Fruit fly (Drosophila melanogaster) whole organism, embryonic: Measurements from ENCODE around the gene CG14442.

Source experiments
- Ada2b ChIP-seq: fragments of 200-800 bp; sonication (Bioruptor generic); IDR thresholded peaks from 2 replicates; pipeline ENCODE4 v1.3.6; 2022; ENCODE audit warnings: missing biosample characterization, missing genetic modification characterization
- CG12071 ChIP-seq: fragments of 200-800 bp; sonication (Bioruptor generic); optimal IDR thresholded peaks from 3 replicates; lab custom pipeline; 2018; ENCODE audit warnings: missing biosample characterization, mild to moderate bottlenecking, missing genetic modification characterization
- CG1233 ChIP-seq: fragments of 200-800 bp; sonication (Bioruptor generic); optimal IDR thresholded peaks from 4 replicates; lab custom pipeline; 2018; ENCODE audit warnings: missing biosample characterization, mild to moderate bottlenecking, missing genetic modification characterization
- CG13296 ChIP-seq: fragments of 200-800 bp; sonication (Bioruptor generic); optimal IDR thresholded peaks from 3 replicates; lab custom pipeline; 2018; ENCODE audit warnings: missing biosample characterization, mild to moderate bottlenecking, missing genetic modification characterization
- CG13894 ChIP-seq: fragments of 200-800 bp; sonication (Bioruptor generic); optimal IDR thresholded peaks from 3 replicates; lab custom pipeline; 2018; ENCODE audit warnings: missing biosample characterization, mild to moderate bottlenecking, missing genetic modification characterization, moderate library complexity
- CG14710 ChIP-seq: fragments of 200-800 bp; sonication (Bioruptor generic); optimal IDR thresholded peaks from 3 replicates; lab custom pipeline; 2019; ENCODE audit warnings: missing biosample characterization, mild to moderate bottlenecking, missing genetic modification characterization, moderate library complexity
- CG1647 ChIP-seq: fragments of 200-800 bp; sonication (Bioruptor generic); optimal IDR thresholded peaks from 3 replicates; lab custom pipeline; 2016; ENCODE audit warnings: missing biosample characterization, missing genetic modification characterization
- CG18262 ChIP-seq: fragments of 200-800 bp; optimal IDR thresholded peaks from 3 replicates; lab custom pipeline; 2019; ENCODE audit warnings: missing biosample characterization, mild to moderate bottlenecking, missing genetic modification characterization, moderate library complexity
- CG18599 ChIP-seq: fragments of 200-800 bp; sonication (Bioruptor generic); optimal IDR thresholded peaks from 3 replicates; lab custom pipeline; 2017; ENCODE audit warnings: missing biosample characterization, missing genetic modification characterization, mild to moderate bottlenecking, moderate library complexity, missing genetic modification reagents
- CG3065 ChIP-seq: fragments of 200-800 bp; sonication (Bioruptor generic); optimal IDR thresholded peaks from 2 replicates; lab custom pipeline; 2016; ENCODE audit warnings: missing biosample characterization, missing genetic modification characterization
- CG3407 ChIP-seq: fragments of 200-800 bp; sonication (Bioruptor generic); optimal IDR thresholded peaks from 2 replicates; lab custom pipeline; 2018; ENCODE audit warnings: missing biosample characterization, mild to moderate bottlenecking, missing genetic modification characterization
- CG4282 ChIP-seq: fragments of 200-800 bp; sonication (Bioruptor generic); optimal IDR thresholded peaks from 2 replicates; lab custom pipeline; 2016; ENCODE audit warnings: missing biosample characterization, missing genetic modification characterization
- CG4360 ChIP-seq: fragments of 200-800 bp; sonication (Bioruptor generic); IDR thresholded peaks from 2 replicates; pipeline ENCODE4 v1.3.6; 2022; ENCODE audit warnings: missing biosample characterization, missing genetic modification characterization
- CG6254 ChIP-seq: fragments of 200-800 bp; sonication (Bioruptor generic); optimal IDR thresholded peaks from 3 replicates; lab custom pipeline; 2017; ENCODE audit warnings: mild to moderate bottlenecking, missing biosample characterization, missing genetic modification reagents, missing genetic modification characterization
- CG7987 ChIP-seq: fragments of 200-800 bp; sonication (Bioruptor generic); optimal IDR thresholded peaks from 2 replicates; lab custom pipeline; 2018; ENCODE audit warnings: missing biosample characterization, mild to moderate bottlenecking, missing genetic modification characterization, moderate library complexity
- CG8281 ChIP-seq: fragments of 200-800 bp; sonication (Bioruptor generic); optimal IDR thresholded peaks from 2 replicates; lab custom pipeline; 2018; ENCODE audit warnings: missing biosample characterization, mild to moderate bottlenecking, missing genetic modification characterization, moderate library complexity
- CrebB ChIP-seq: fragments of 200-800 bp; sonication (Bioruptor generic); optimal IDR thresholded peaks from 3 replicates; lab custom pipeline; 2018; ENCODE audit warnings: missing biosample characterization, mild to moderate bottlenecking, missing genetic modification characterization
- Dbx ChIP-seq: fragments of 200-800 bp; sonication (Bioruptor generic); IDR thresholded peaks from 3 replicates; pipeline ENCODE4 v1.3.6; 2022; ENCODE audit warnings: missing biosample characterization, missing genetic modification characterization
- Eip74EF ChIP-seq, 2 experiments: fragments of 200-800 bp in 1 of 2; fragments of >200 bp in 1 of 2; sonication (Bioruptor generic) in 1 of 2; optimal IDR thresholded peaks; 2 replicates each; lab custom pipeline; 2017 to 2019; ENCODE audit warnings: missing biosample characterization in 2 of 2, missing genetic modification characterization in 2 of 2, mild to moderate bottlenecking in 1 of 2, moderate library complexity in 1 of 2
- Kr ChIP-seq: fragments of 200-800 bp; sonication (Bioruptor generic); optimal IDR thresholded peaks from 2 replicates; lab custom pipeline; 2017; ENCODE audit warnings: missing biosample characterization, mild to moderate bottlenecking, missing genetic modification characterization
- MESR4 ChIP-seq: fragments of 200-800 bp; sonication (Bioruptor generic); optimal IDR thresholded peaks from 2 replicates; lab custom pipeline; 2018; ENCODE audit warnings: missing biosample characterization, mild to moderate bottlenecking, missing genetic modification characterization, moderate library complexity
- Mad ChIP-seq: fragments of 200-800 bp; sonication (Bioruptor generic); optimal IDR thresholded peaks from 2 replicates; lab custom pipeline; 2016; ENCODE audit warnings: missing biosample characterization, missing genetic modification characterization
- Nf-YB ChIP-seq: fragments of 200-800 bp; sonication (Bioruptor generic); optimal IDR thresholded peaks from 3 replicates; lab custom pipeline; 2019; ENCODE audit warnings: missing biosample characterization, mild to moderate bottlenecking, missing genetic modification characterization, moderate library complexity
- NfI ChIP-seq: fragments of 200-800 bp; sonication (Bioruptor generic); optimal IDR thresholded peaks from 3 replicates; lab custom pipeline; 2018; ENCODE audit warnings: missing biosample characterization, mild to moderate bottlenecking, missing genetic modification characterization, moderate library complexity
- Scr ChIP-seq: fragments of 200-800 bp; sonication (Bioruptor generic); IDR thresholded peaks from 2 replicates; pipeline ENCODE4 v1.3.6; 2022; ENCODE audit warnings: missing biosample characterization, missing genetic modification characterization; ENCODE audit not compliant: partially characterized antibody
- TFAM ChIP-seq: fragments of 200-800 bp; sonication (Bioruptor generic); optimal IDR thresholded peaks from 2 replicates; lab custom pipeline; 2017; ENCODE audit warnings: missing biosample characterization, missing genetic modification characterization, inconsistent platforms
- Xbp1 ChIP-seq: fragments of 200-800 bp; sonication (Bioruptor generic); optimal IDR thresholded peaks from 3 replicates; lab custom pipeline; 2016; ENCODE audit warnings: missing biosample characterization, mild to moderate bottlenecking, missing genetic modification characterization
- YL-1 ChIP-seq: fragments of 200-800 bp; sonication (Bioruptor generic); optimal IDR thresholded peaks from 3 replicates; lab custom pipeline; 2017; ENCODE audit warnings: missing biosample characterization, mild to moderate bottlenecking, missing genetic modification characterization
- abd-A ChIP-seq: fragments of 200-800 bp; sonication (Bioruptor generic); optimal IDR thresholded peaks from 3 replicates; lab custom pipeline; 2019; ENCODE audit warnings: missing biosample characterization, mild to moderate bottlenecking, missing genetic modification characterization, moderate library complexity
- ase ChIP-seq: fragments of 200-800 bp; sonication (Bioruptor generic); IDR thresholded peaks from 3 replicates; pipeline ENCODE4 v1.3.6; 2022; ENCODE audit warnings: missing biosample characterization, missing genetic modification characterization
- cg ChIP-seq: fragments of 200-800 bp; sonication (Bioruptor generic); optimal IDR thresholded peaks from 3 replicates; lab custom pipeline; 2019; ENCODE audit warnings: missing biosample characterization, mild to moderate bottlenecking, missing genetic modification characterization, moderate library complexity
- chm ChIP-seq: fragments of 200-800 bp; sonication (Bioruptor generic); IDR thresholded peaks from 2 replicates; pipeline ENCODE4 v1.3.6; 2022; ENCODE audit warnings: missing biosample characterization, missing genetic modification characterization
- chn ChIP-seq: fragments of 200-800 bp; sonication (Bioruptor generic); optimal IDR thresholded peaks from 2 replicates; lab custom pipeline; 2016; ENCODE audit warnings: missing biosample characterization, missing genetic modification characterization
- ci ChIP-seq: fragments of 200-800 bp; sonication (Bioruptor generic); IDR thresholded peaks from 3 replicates; pipeline ENCODE4 v1.3.6; 2022; ENCODE audit warnings: missing biosample characterization, missing genetic modification characterization
- cwo ChIP-seq: fragments of 200-800 bp; sonication (Bioruptor generic); optimal IDR thresholded peaks from 3 replicates; lab custom pipeline; 2017; ENCODE audit warnings: missing biosample characterization, missing genetic modification characterization, mild to moderate bottlenecking, moderate library complexity, missing genetic modification reagents
- disco-r ChIP-seq: fragments of 200-800 bp; sonication (Bioruptor generic); optimal IDR thresholded peaks from 2 replicates; lab custom pipeline; 2016; ENCODE audit warnings: missing biosample characterization, missing genetic modification characterization
- dm ChIP-seq: fragments of 200-800 bp; sonication (Bioruptor generic); optimal IDR thresholded peaks from 3 replicates; lab custom pipeline; 2016; ENCODE audit warnings: missing biosample characterization, missing genetic modification characterization
- exex ChIP-seq: fragments of 200-800 bp; sonication (Bioruptor generic); optimal IDR thresholded peaks from 4 replicates; lab custom pipeline; 2018; ENCODE audit warnings: missing biosample characterization, mild to moderate bottlenecking, missing genetic modification characterization, moderate library complexity
- fru ChIP-seq: fragments of >200 bp; optimal IDR thresholded peaks from 2 replicates; lab custom pipeline; 2017
- ham ChIP-seq: fragments of 200-800 bp; sonication (Bioruptor generic); IDR thresholded peaks from 2 replicates; pipeline ENCODE4 v1.3.6; 2022; ENCODE audit warnings: missing biosample characterization, missing genetic modification characterization
- her ChIP-seq: fragments of 200-800 bp; sonication (Bioruptor generic); optimal IDR thresholded peaks from 2 replicates; lab custom pipeline; 2016; ENCODE audit warnings: missing biosample characterization, missing genetic modification characterization
- ranshi ChIP-seq: fragments of 200-800 bp; sonication (Bioruptor generic); IDR thresholded peaks from 2 replicates; pipeline ENCODE4 v1.3.6; 2022; ENCODE audit warnings: missing biosample characterization, missing genetic modification characterization
- schlank ChIP-seq: fragments of 200-800 bp; sonication (Bioruptor generic); optimal IDR thresholded peaks from 2 replicates; lab custom pipeline; 2018; ENCODE audit warnings: missing biosample characterization, mild to moderate bottlenecking, missing genetic modification characterization
- sna ChIP-seq: fragments of 200-800 bp; sonication (Bioruptor generic); IDR thresholded peaks from 2 replicates; pipeline ENCODE4 v1.3.6; 2022; ENCODE audit warnings: missing biosample characterization, missing genetic modification characterization; ENCODE audit not compliant: partially characterized antibody
- ssp ChIP-seq: fragments of 200-800 bp; sonication (Bioruptor generic); IDR thresholded peaks from 2 replicates; pipeline ENCODE4 v1.3.6; 2022; ENCODE audit warnings: missing biosample characterization, missing genetic modification characterization
- sug ChIP-seq: fragments of 200-800 bp; optimal IDR thresholded peaks from 2 replicates; lab custom pipeline; 2019; ENCODE audit warnings: missing biosample characterization, mild to moderate bottlenecking, missing genetic modification characterization, moderate library complexity
- tll ChIP-seq, 2 experiments: fragments of 200-800 bp in 1 of 2; fragments of >200 bp in 1 of 2; sonication (Bioruptor generic) in 1 of 2; optimal IDR thresholded peaks; 2 replicates each; lab custom pipeline; 2017 to 2019; ENCODE audit warnings: missing biosample characterization in 2 of 2, missing genetic modification characterization in 2 of 2, mild to moderate bottlenecking in 1 of 2, moderate library complexity in 1 of 2
- ttk ChIP-seq: fragments of 200-800 bp; sonication (Bioruptor generic); IDR thresholded peaks from 2 replicates; pipeline ENCODE4 v2.1.2; 2022; ENCODE audit warnings: missing biosample characterization, missing genetic modification characterization
- tx ChIP-seq: fragments of 200-800 bp; sonication (Bioruptor generic); optimal IDR thresholded peaks from 2 replicates; lab custom pipeline; 2016; ENCODE audit warnings: missing biosample characterization, missing genetic modification characterization
- zfh1 ChIP-seq: fragments of 200-800 bp; sonication (Bioruptor generic); IDR thresholded peaks from 3 replicates; pipeline ENCODE4 v1.3.6; 2022; ENCODE audit warnings: missing biosample characterization, missing genetic modification characterization

The CG14442 gene

dm6 chrX:6696467-6696866 lies 1.7 kb upstream of the CG14442 start (continued):
- TF ChIP-seq Eip74EF (GFP tag; optimal IDR thresholded peaks at IDR 0.05; lab: Kevin White, UChicago) (peak in 1 of 2 experiments; percentile 58), tll (GFP tag; optimal IDR thresholded peaks at IDR 0.05; lab: Kevin White, UChicago) (no peak), CG12071 (GFP tag; lab: Kevin White, UChicago) (peak; percentile 39), Scr (GFP tag; lab: Robert Waterston, UW) (no peak), Nf-YB (GFP tag; lab: Kevin White, UChicago) (peak; percentile 50), cwo (GFP tag; lab: Kevin White, UChicago) (peak; percentile 64), CG3407 (GFP tag; lab: Kevin White, UChicago) (peak; percentile 16), CG4360 (GFP tag; lab: Robert Waterston, UW) (no peak), YL-1 (GFP tag; lab: Kevin White, UChicago) (peak; percentile 4), CG6254 (GFP tag; lab: Kevin White, UChicago) (peak; percentile 51), CG18262 (peak; percentile 58), CG1233 (GFP tag; lab: Kevin White, UChicago) (peak; percentile 45), CG18599 (GFP tag; lab: Kevin White, UChicago) (peak; percentile 94), CG13296 (GFP tag; lab: Kevin White, UChicago) (peak; percentile 82), CG3065 (no peak), ci (GFP tag; lab: Robert Waterston, UW) (peak; percentile 86), disco-r (peak; percentile 29), Ada2b (peak; percentile 55), ase (GFP tag; lab: Robert Waterston, UW) (peak; percentile 50; the same call in 1 of the 3 replicates), Kr (GFP tag; lab: Kevin White, UChicago) (no peak), her (GFP tag; lab: Kevin White, UChicago) (peak; percentile 44), cg (GFP tag; lab: Kevin White, UChicago) (peak; percentile 35), ham (GFP tag; lab: Robert Waterston, UW) (no peak), tx (GFP tag; lab: Kevin White, UChicago) (peak; percentile 12), chm (GFP tag; lab: Robert Waterston, UW) (peak; percentile 49; the same call in 1 of the 2 replicates), fru (lab: Kevin White, UChicago) (no peak), CG4282 (GFP tag; lab: Kevin White, UChicago) (peak; percentile 10), Mad (peak; percentile 43), chn (GFP tag; lab: Kevin White, UChicago) (peak; percentile 37), Xbp1 (GFP tag; lab: Kevin White, UChicago) (peak; percentile 61), CrebB (tag; lab: Kevin White, UChicago) (peak; percentile 28), sug (peak; percentile 75), TFAM (GFP tag; lab: Kevin White, UChicago) (no peak), exex (peak; percentile 54), ranshi (GFP tag; lab: Robert Waterston, UW) (peak; percentile 71), zfh1 (peak; percentile 52; the same call in 1 of the 3 replicates), CG13894 (tag; lab: Kevin White, UChicago) (peak; percentile 82), CG1647 (peak; percentile 39), ssp (peak; percentile 35; the same call in 1 of the 2 replicates), CG8281 (tag; lab: Kevin White, UChicago) (peak; percentile 9), ttk (GFP tag; lab: Robert Waterston, UW) (peak; percentile 47; the same call in 1 of the 2 replicates), MESR4 (GFP tag; lab: Kevin White, UChicago) (no peak), schlank (tag; lab: Kevin White, UChicago) (peak; percentile 53), abd-A (tag; lab: Kevin White, UChicago) (peak; percentile 61), CG14710 (tag; lab: Kevin White, UChicago) (peak; percentile 49), NfI (GFP tag; lab: Kevin White, UChicago) (peak; percentile 72), dm (no peak), CG7987 (GFP tag; lab: Kevin White, UChicago) (no peak), sna (GFP tag; lab: Robert Waterston, UW) (no peak), Dbx (GFP tag; lab: Robert Waterston, UW) (peak; percentile 49; the same call in 1 of the 3 replicates)
